Fruit fly (Drosophila melanogaster) whole organism, embryonic: Measurements from ENCODE around the gene Sulf1.

Experiments
- Asciz ChIP-seq: fragments of 200-800 bp; sonication (Bioruptor generic); optimal IDR thresholded peaks from 2 replicates; lab custom pipeline; 2017; ENCODE audit warnings: missing biosample characterization, mild to moderate bottlenecking, missing genetic modification characterization, missing genetic modification reagents
- CG10959 ChIP-seq: fragments of 200-800 bp; sonication (Bioruptor generic); IDR thresholded peaks from 2 replicates; pipeline ENCODE4 v1.3.6; 2022; ENCODE audit warnings: missing biosample characterization, missing genetic modification characterization
- CG12104 ChIP-seq: fragments of 200-800 bp; sonication (Bioruptor generic); optimal IDR thresholded peaks from 3 replicates; lab custom pipeline; 2016; ENCODE audit warnings: missing biosample characterization, missing genetic modification characterization
- CG12769 ChIP-seq: fragments of 200-800 bp; sonication (Bioruptor generic); optimal IDR thresholded peaks from 2 replicates; lab custom pipeline; 2019; ENCODE audit warnings: missing biosample characterization, mild to moderate bottlenecking, missing genetic modification characterization, moderate library complexity
- CG15011 ChIP-seq: fragments of 200-800 bp; sonication (Bioruptor generic); optimal IDR thresholded peaks from 3 replicates; lab custom pipeline; 2018; ENCODE audit warnings: missing biosample characterization, mild to moderate bottlenecking, missing genetic modification characterization
- CG17328 ChIP-seq: fragments of 200-800 bp; sonication (Bioruptor generic); IDR thresholded peaks from 2 replicates; pipeline ENCODE4 v1.3.6; 2022; ENCODE audit warnings: missing biosample characterization, missing genetic modification characterization
- CG18476 ChIP-seq: fragments of 200-800 bp; sonication (Bioruptor generic); optimal IDR thresholded peaks from 2 replicates; lab custom pipeline; 2016; ENCODE audit warnings: missing biosample characterization, mild to moderate bottlenecking, missing genetic modification characterization
- CG2129 ChIP-seq: fragments of 200-800 bp; sonication (Bioruptor generic); IDR thresholded peaks from 2 replicates; pipeline ENCODE4 v1.3.6; 2022; ENCODE audit warnings: missing biosample characterization, missing genetic modification characterization; ENCODE audit not compliant: partially characterized antibody
- CG2199 ChIP-seq: fragments of 200-800 bp; sonication (Bioruptor generic); IDR thresholded peaks from 3 replicates; pipeline ENCODE4 v1.3.6; 2022; ENCODE audit warnings: missing biosample characterization, missing genetic modification characterization
- CG30403 ChIP-seq: fragments of 200-800 bp; sonication (Bioruptor generic); optimal IDR thresholded peaks from 3 replicates; lab custom pipeline; 2016; ENCODE audit warnings: missing biosample characterization, missing genetic modification characterization
- CG33557 ChIP-seq: fragments of 200-800 bp; sonication (Bioruptor generic); optimal IDR thresholded peaks from 2 replicates; lab custom pipeline; 2019; ENCODE audit warnings: missing biosample characterization, mild to moderate bottlenecking, missing genetic modification characterization, moderate library complexity
- CG34376 ChIP-seq: fragments of 200-800 bp; sonication (Bioruptor generic); optimal IDR thresholded peaks from 2 replicates; lab custom pipeline; 2018; ENCODE audit warnings: missing biosample characterization, mild to moderate bottlenecking, missing genetic modification characterization
- CG4730 ChIP-seq: fragments of 200-800 bp; sonication (Bioruptor generic); IDR thresholded peaks from 2 replicates; pipeline ENCODE4 v1.3.6; 2022; ENCODE audit warnings: missing biosample characterization, missing genetic modification characterization
- CG6683 ChIP-seq: fragments of 200-800 bp; sonication (Bioruptor generic); optimal IDR thresholded peaks from 2 replicates; lab custom pipeline; 2017; ENCODE audit warnings: missing biosample characterization, mild to moderate bottlenecking, missing genetic modification characterization, missing genetic modification reagents
- CG6689 ChIP-seq: fragments of 200-800 bp; sonication (Bioruptor generic); IDR thresholded peaks from 2 replicates; pipeline ENCODE4 v1.3.6; 2022; ENCODE audit warnings: missing biosample characterization, missing genetic modification characterization
- CG6813 ChIP-seq: fragments of 200-800 bp; sonication (Bioruptor generic); optimal IDR thresholded peaks from 2 replicates; lab custom pipeline; 2017; ENCODE audit warnings: missing biosample characterization, missing genetic modification characterization, mild to moderate bottlenecking, moderate library complexity, missing genetic modification reagents
- CG7963 ChIP-seq: fragments of 200-800 bp; sonication (Bioruptor generic); IDR thresholded peaks from 3 replicates; pipeline ENCODE4 v1.3.6; 2022; ENCODE audit warnings: missing biosample characterization, missing genetic modification characterization; ENCODE audit not compliant: partially characterized antibody
- CrebB ChIP-seq: fragments of 200-800 bp; sonication (Bioruptor generic); optimal IDR thresholded peaks from 3 replicates; lab custom pipeline; 2018; ENCODE audit warnings: missing biosample characterization, mild to moderate bottlenecking, missing genetic modification characterization
- Doc3 ChIP-seq: fragments of 200-800 bp; sonication (Bioruptor generic); IDR thresholded peaks from 3 replicates; pipeline ENCODE4 v1.3.6; 2022; ENCODE audit warnings: missing biosample characterization, missing genetic modification characterization; ENCODE audit not compliant: partially characterized antibody
- GATAe ChIP-seq: fragments of 200-800 bp; sonication (Bioruptor generic); conservative IDR thresholded peaks from 2 replicates; pipeline ENCODE4 v1.3.6; 2022; ENCODE audit warnings: missing biosample characterization, missing genetic modification characterization
- Lpt ChIP-seq: fragments of >200 bp; optimal IDR thresholded peaks from 2 replicates; lab custom pipeline; 2018; ENCODE audit warnings: missing biosample characterization, missing genetic modification characterization
- PHDP ChIP-seq: fragments of 200-800 bp; sonication (Bioruptor generic); optimal IDR thresholded peaks from 3 replicates; lab custom pipeline; 2018; ENCODE audit warnings: missing biosample characterization, mild to moderate bottlenecking, missing genetic modification characterization, moderate library complexity
- Poxn ChIP-seq: fragments of 200-800 bp; sonication (Bioruptor generic); IDR thresholded peaks from 2 replicates; pipeline ENCODE4 v1.3.6; 2022; ENCODE audit warnings: missing biosample characterization, missing genetic modification characterization
- ab ChIP-seq: fragments of 200-800 bp; sonication (Bioruptor generic); optimal IDR thresholded peaks from 2 replicates; lab custom pipeline; 2016; ENCODE audit warnings: missing biosample characterization, missing genetic modification characterization
- amos ChIP-seq: fragments of 200-800 bp; sonication (Bioruptor generic); IDR thresholded peaks from 2 replicates; pipeline ENCODE4 v1.3.6; 2022; ENCODE audit warnings: missing biosample characterization, missing genetic modification characterization; ENCODE audit not compliant: partially characterized antibody
- ash1 ChIP-seq: fragments of 200-800 bp; sonication (Bioruptor generic); optimal IDR thresholded peaks from 2 replicates; lab custom pipeline; 2018; ENCODE audit warnings: missing biosample characterization, mild to moderate bottlenecking, missing genetic modification characterization
- ato ChIP-seq: fragments of 200-800 bp; sonication (Bioruptor generic); IDR thresholded peaks from 2 replicates; pipeline ENCODE4 v1.3.6; 2022; ENCODE audit warnings: missing biosample characterization, missing genetic modification characterization; ENCODE audit not compliant: partially characterized antibody
- bab2 ChIP-seq: fragments of 200-800 bp; sonication (Bioruptor generic); optimal IDR thresholded peaks from 2 replicates; lab custom pipeline; 2016; ENCODE audit warnings: missing biosample characterization, missing genetic modification characterization
- dm ChIP-seq: fragments of 200-800 bp; sonication (Bioruptor generic); optimal IDR thresholded peaks from 3 replicates; lab custom pipeline; 2016; ENCODE audit warnings: missing biosample characterization, missing genetic modification characterization
- gce ChIP-seq: fragments of 200-800 bp; sonication (Bioruptor generic); IDR thresholded peaks from 3 replicates; pipeline ENCODE4 v1.3.6; 2022; ENCODE audit warnings: missing biosample characterization, missing genetic modification characterization
- grn ChIP-seq: fragments of 200-800 bp; sonication (Bioruptor generic); optimal IDR thresholded peaks from 3 replicates; lab custom pipeline; 2017; ENCODE audit warnings: missing biosample characterization, missing genetic modification characterization
- hb ChIP-seq: fragments of 200-800 bp; sonication (Bioruptor generic); IDR thresholded peaks from 3 replicates; pipeline ENCODE4 v1.3.6; 2022; ENCODE audit warnings: missing biosample characterization, missing genetic modification characterization; ENCODE audit not compliant: partially characterized antibody
- hbn ChIP-seq: fragments of 200-800 bp; sonication (Bioruptor generic); IDR thresholded peaks from 2 replicates; pipeline ENCODE4 v1.3.6; 2022; ENCODE audit warnings: missing biosample characterization, missing genetic modification characterization; ENCODE audit not compliant: partially characterized antibody
- kni ChIP-seq: fragments of 200-800 bp; sonication (Bioruptor generic); optimal IDR thresholded peaks from 3 replicates; lab custom pipeline; 2017; ENCODE audit warnings: mild to moderate bottlenecking, missing biosample characterization, missing genetic modification reagents, missing genetic modification characterization
- lola ChIP-seq, 3 experiments: fragments of >200 bp in 2 of 3; fragments of 200-800 bp in 1 of 3; sonication (Bioruptor generic) in 1 of 3; optimal IDR thresholded peaks; 2 replicates each; lab custom pipeline; 2017 to 2019; ENCODE audit warnings: missing biosample characterization in 3 of 3, missing genetic modification characterization in 3 of 3, mild to moderate bottlenecking in 1 of 3, moderate library complexity in 1 of 3
- mirr ChIP-seq: fragments of 200-800 bp; sonication (Bioruptor generic); optimal IDR thresholded peaks from 3 replicates; lab custom pipeline; 2018; ENCODE audit warnings: missing biosample characterization, mild to moderate bottlenecking, missing genetic modification characterization
- mld ChIP-seq: fragments of 200-800 bp; sonication (Bioruptor generic); IDR thresholded peaks from 3 replicates; pipeline ENCODE4 v1.3.6; 2022; ENCODE audit warnings: missing biosample characterization, missing genetic modification characterization; ENCODE audit not compliant: partially characterized antibody
- prd ChIP-seq, 3 experiments: fragments of >200 bp in 2 of 3; fragments of 200-800 bp in 1 of 3; sonication (Bioruptor generic) in 1 of 3; optimal IDR thresholded peaks in 2 of 3; IDR thresholded peaks in 1 of 3; 2 replicates in 2 of 3; 3 replicates in 1 of 3; pipeline versions ENCODE4 v1.3.6 to Lab custom; 2017 to 2022; ENCODE audit warnings: missing biosample characterization in 1 of 3, missing genetic modification characterization in 1 of 3
- pros ChIP-seq: fragments of 200-800 bp; sonication (Bioruptor generic); optimal IDR thresholded peaks from 3 replicates; lab custom pipeline; 2019; ENCODE audit warnings: missing biosample characterization, mild to moderate bottlenecking, missing genetic modification characterization, moderate library complexity
- psq ChIP-seq: fragments of 200-800 bp; sonication (Bioruptor generic); optimal IDR thresholded peaks from 2 replicates; lab custom pipeline; 2017; ENCODE audit warnings: missing biosample characterization, missing genetic modification characterization
- pum ChIP-seq: fragments of 200-800 bp; sonication (Bioruptor generic); optimal IDR thresholded peaks from 2 replicates; lab custom pipeline; 2016; ENCODE audit warnings: missing biosample characterization, missing genetic modification characterization
- row ChIP-seq: fragments of 200-800 bp; sonication (Bioruptor generic); IDR thresholded peaks from 3 replicates; pipeline ENCODE4 v1.3.6; 2022; ENCODE audit warnings: missing biosample characterization, missing genetic modification characterization
- scrt ChIP-seq: fragments of 200-800 bp; sonication (Bioruptor generic); optimal IDR thresholded peaks from 2 replicates; lab custom pipeline; 2018; ENCODE audit warnings: missing biosample characterization, mild to moderate bottlenecking, missing genetic modification characterization, moderate library complexity
- sd ChIP-seq: fragments of 200-800 bp; sonication (Bioruptor generic); optimal IDR thresholded peaks from 3 replicates; lab custom pipeline; 2018; ENCODE audit warnings: missing biosample characterization, mild to moderate bottlenecking, missing genetic modification characterization, moderate library complexity
- sens ChIP-seq: fragments of 200-800 bp; sonication (Bioruptor generic); peaks from one replicate; lab custom pipeline; 2016; ENCODE audit warnings: missing biosample characterization, missing genetic modification characterization
- slp2 ChIP-seq: fragments of 200-800 bp; sonication (Bioruptor generic); optimal IDR thresholded peaks from 2 replicates; lab custom pipeline; 2016; ENCODE audit warnings: missing biosample characterization, missing genetic modification characterization
- sna ChIP-seq: fragments of 200-800 bp; sonication (Bioruptor generic); IDR thresholded peaks from 2 replicates; pipeline ENCODE4 v1.3.6; 2022; ENCODE audit warnings: missing biosample characterization, missing genetic modification characterization; ENCODE audit not compliant: partially characterized antibody
- sob ChIP-seq: fragments of 200-800 bp; sonication (Bioruptor generic); IDR thresholded peaks from 2 replicates; pipeline ENCODE4 v1.3.6; 2022; ENCODE audit warnings: missing biosample characterization, missing genetic modification characterization
- sug ChIP-seq: fragments of 200-800 bp; optimal IDR thresholded peaks from 2 replicates; lab custom pipeline; 2019; ENCODE audit warnings: missing biosample characterization, mild to moderate bottlenecking, missing genetic modification characterization, moderate library complexity
- vfl ChIP-seq: fragments of 200-800 bp; sonication (Bioruptor generic); optimal IDR thresholded peaks from 2 replicates; lab custom pipeline; 2016; ENCODE audit warnings: missing biosample characterization, missing genetic modification characterization

The Sulf1 gene

dm6 chr3R:16275329-16275728 is 64.0 kb downstream of the Sulf1 start (continued):
- TF ChIP-seq CrebB (tag; lab: Kevin White, UChicago), result no peak
- no peak for TF ChIP-seq sob
- no peak for TF ChIP-seq CG18476
- TF ChIP-seq pros (GFP tag; lab: Kevin White, UChicago), result no peak
- TF ChIP-seq CG2129 (GFP tag; lab: Robert Waterston, UW), result no peak
- TF ChIP-seq CG4730 (GFP tag; lab: Robert Waterston, UW), result no peak
- TF ChIP-seq GATAe, result peak; percentile 62; the same call in 1 of the 2 replicates
- no peak for TF ChIP-seq CG7963 (GFP tag; lab: Robert Waterston, UW)
- no peak for TF ChIP-seq vfl (GFP tag; lab: Kevin White, UChicago)
- no peak for TF ChIP-seq CG6683 (GFP tag; lab: Kevin White, UChicago)
- TF ChIP-seq Poxn (GFP tag; lab: Robert Waterston, UW), result no peak
- TF ChIP-seq Doc3 (GFP tag; lab: Robert Waterston, UW), result no peak
- peak; percentile 25 for TF ChIP-seq grn (GFP tag; lab: Kevin White, UChicago)
- TF ChIP-seq CG33557 (GFP tag; lab: Kevin White, UChicago), result no peak
- no peak for TF ChIP-seq psq
- TF ChIP-seq Lpt (GFP tag; lab: Kevin White, UChicago), result no peak
- TF ChIP-seq ato (GFP tag; lab: Robert Waterston, UW), result no peak
- TF ChIP-seq prd (optimal IDR thresholded peaks at IDR 0.05; lab: Kevin White, UChicago), result no peak
- no peak for TF ChIP-seq prd (GFP tag; IDR thresholded peaks at IDR 0.05; lab: Robert Waterston, UW)
- no peak for TF ChIP-seq sna
- no peak for TF ChIP-seq dm
- TF ChIP-seq gce (GFP tag; lab: Robert Waterston, UW), result no peak
- TF ChIP-seq mirr (GFP tag; lab: Kevin White, UChicago), result peak; percentile 73
- no peak for TF ChIP-seq scrt (GFP tag; lab: Kevin White, UChicago)
- no peak for TF ChIP-seq mld (GFP tag; lab: Robert Waterston, UW)
- TF ChIP-seq CG10959, result no peak
- TF ChIP-seq ab (GFP tag; lab: Kevin White, UChicago), result no peak
- no peak for TF ChIP-seq slp2 (GFP tag; lab: Kevin White, UChicago)
- TF ChIP-seq CG17328 (GFP tag; lab: Robert Waterston, UW), result no peak
- no peak for TF ChIP-seq CG12104
- TF ChIP-seq kni (GFP tag; lab: Kevin White, UChicago), result no peak
- no peak for TF ChIP-seq hbn (GFP tag; lab: Robert Waterston, UW)
- TF ChIP-seq CG15011 (GFP tag; lab: Kevin White, UChicago), result no peak
- no peak for TF ChIP-seq hb (GFP tag; lab: Robert Waterston, UW)
- TF ChIP-seq lola (GFP tag; optimal IDR thresholded peaks at IDR 0.05; lab: Kevin White, UChicago), result no peak
- TF ChIP-seq Asciz (GFP tag; lab: Kevin White, UChicago), result no peak
- no peak for TF ChIP-seq CG30403 (GFP tag; lab: Kevin White, UChicago)
- TF ChIP-seq PHDP (tag; lab: Kevin White, UChicago), result no peak
- TF ChIP-seq ash1 (GFP tag; lab: Kevin White, UChicago), result peak; percentile 3
- no peak for TF ChIP-seq sd (tag; lab: Kevin White, UChicago)
- no peak for TF ChIP-seq row (GFP tag; lab: Robert Waterston, UW)
- TF ChIP-seq CG12769 (tag; lab: Kevin White, UChicago), result no peak
- no peak for TF ChIP-seq amos (GFP tag; lab: Robert Waterston, UW)
- TF ChIP-seq sens, result peak; percentile 51
- TF ChIP-seq pum (GFP tag; lab: Kevin White, UChicago), result no peak
- no peak for TF ChIP-seq CG6689
- no peak for TF ChIP-seq CG2199 (GFP tag; lab: Robert Waterston, UW)
- TF ChIP-seq sug (tag; lab: Kevin White, UChicago), result peak; percentile 7
- TF ChIP-seq CG34376 (GFP tag; lab: Kevin White, UChicago), result peak; percentile 19
- TF ChIP-seq bab2 (GFP tag; lab: Kevin White, UChicago), result no peak
- TF ChIP-seq CG6813 (GFP tag; lab: Kevin White, UChicago), result no peak
